Worm (Caenorhabditis elegans) whole organism, early embryonic: ENCODE measurements around the gene twk-48.

Experiments used
- aly-1 ChIP-seq: sonication (generic microtip); optimal IDR thresholded peaks from 2 replicates; lab custom pipeline; 2016; ENCODE audit warnings: missing genetic modification characterization, missing compliant biosample characterization
- ama-1 ChIP-seq: fragments of 150-350 bp; optimal IDR thresholded peaks from 2 replicates; lab custom pipeline; 2014
- ceh-13 ChIP-seq: fragments of 200-800 bp; sonication (Bioruptor generic); optimal IDR thresholded peaks from 2 replicates; lab custom pipeline; 2018; ENCODE audit warnings: mild to moderate bottlenecking, missing genetic modification characterization, missing compliant biosample characterization
- ets-7 ChIP-seq: sonication (generic microtip); optimal IDR thresholded peaks from 2 replicates; lab custom pipeline; 2016; ENCODE audit warnings: missing genotype, missing genetic modification characterization, missing compliant biosample characterization
- tbx-37 ChIP-seq: fragments of 200-800 bp; sonication (Bioruptor generic); conservative IDR thresholded peaks from 2 replicates; pipeline ENCODE4 v1.3.6; 2022; ENCODE audit warnings: missing genetic modification reagents, missing genetic modification characterization, missing compliant biosample characterization

ce11 chrIII:9885609-9886008 is 25.1 kb downstream of the twk-48 start:
- TF ChIP-seq ama-1 (no peak), tbx-37 (GFP tag; lab: Robert Waterston, UW) (no peak), ets-7 (no peak), aly-1 (tag; lab: Kevin White, UChicago) (no peak), ceh-13 (GFP tag; lab: Kevin White, UChicago) (no peak)
